Worm (Caenorhabditis elegans) whole organism, L1 larva: ENCODE data around the gene parp-2.
A peak's percentile ranks its signal among the peaks of the same experiment; 100 is the strongest.

Experiments used
- C16A3.4 ChIP-seq: fragments of 150-350 bp; optimal IDR thresholded peaks from 2 replicates; lab custom pipeline; 2014; ENCODE audit warnings: missing biosample characterization, missing genetic modification characterization
- F16B12.6 ChIP-seq: fragments of 150-350 bp; optimal IDR thresholded peaks from 2 replicates; lab custom pipeline; 2014; ENCODE audit warnings: missing biosample characterization, missing genetic modification characterization
- alr-1 ChIP-seq: fragments of 200-800 bp; sonication (Bioruptor generic); optimal IDR thresholded peaks from 2 replicates; lab custom pipeline; 2018; ENCODE audit warnings: borderline replicate concordance, mild to moderate bottlenecking, missing genetic modification characterization, missing compliant biosample characterization
- ama-1 ChIP-seq: fragments of 150-350 bp; optimal IDR thresholded peaks from 2 replicates; lab custom pipeline; 2014
- blmp-1 ChIP-seq: fragments of 150-350 bp; optimal IDR thresholded peaks from 2 replicates; lab custom pipeline; 2014; ENCODE audit warnings: missing biosample characterization, missing genetic modification characterization
- ceh-63 ChIP-seq: fragments of 200-800 bp; sonication (Bioruptor generic); optimal IDR thresholded peaks from 2 replicates; lab custom pipeline; 2018; ENCODE audit warnings: mild to moderate bottlenecking, missing genetic modification characterization, missing compliant biosample characterization
- ceh-8 ChIP-seq: fragments of 200-800 bp; sonication (Bioruptor generic); optimal IDR thresholded peaks from 2 replicates; lab custom pipeline; 2018; ENCODE audit warnings: mild to moderate bottlenecking, missing genetic modification characterization, moderate library complexity, missing compliant biosample characterization
- ceh-88 ChIP-seq: fragments of 200-800 bp; sonication (Bioruptor generic); IDR thresholded peaks from 2 replicates; pipeline ENCODE4 v1.3.6; 2022; ENCODE audit warnings: missing genetic modification characterization, missing compliant biosample characterization
- dpl-1 ChIP-seq, 3 experiments: fragments of 150-350 bp in 2 of 3; sonication (generic microtip) in 1 of 3; optimal IDR thresholded peaks; 2 replicates each; lab custom pipeline; 2014 to 2017; ENCODE audit warnings: missing biosample characterization in 3 of 3, missing genetic modification characterization in 3 of 3, missing genetic modification reagents in 3 of 3
- efl-1 ChIP-seq, 4 experiments: fragments of 150-350 bp; optimal IDR thresholded peaks in 3 of 4; peaks in 1 of 4; 1 replicate in 1 of 4; 2 replicates in 3 of 4; lab custom pipeline; 2014; ENCODE audit warnings: missing biosample characterization in 2 of 4, missing genetic modification characterization in 2 of 4, missing genetic modification reagents in 2 of 4
- egl-27 ChIP-seq, 2 experiments: fragments of 150-350 bp in 1 of 2; sonication (generic microtip); optimal IDR thresholded peaks; 3 replicates each; lab custom pipeline; 2017 to 2018; ENCODE audit warnings: missing biosample characterization in 2 of 2, missing genetic modification characterization in 2 of 2, missing genetic modification reagents in 2 of 2
- elt-2 ChIP-seq: sonication (generic microtip); optimal IDR thresholded peaks from 2 replicates; lab custom pipeline; 2016; ENCODE audit warnings: missing genetic modification characterization, mild to moderate bottlenecking, inconsistent platforms, missing compliant biosample characterization, missing genetic modification reagents
- elt-3 ChIP-seq, 6 experiments: fragments of 150-350 bp in 1 of 6; sonication (generic microtip); optimal IDR thresholded peaks; 2 replicates each; lab custom pipeline; 2017 to 2018; ENCODE audit warnings: missing biosample characterization in 6 of 6, missing genetic modification characterization in 6 of 6, inconsistent platforms in 1 of 6
- fkh-10 ChIP-seq: sonication (generic microtip); optimal IDR thresholded peaks from 2 replicates; lab custom pipeline; 2017; ENCODE audit warnings: missing biosample characterization, missing genetic modification reagents, missing genetic modification characterization
- fkh-4 ChIP-seq: sonication (generic microtip); optimal IDR thresholded peaks from 2 replicates; lab custom pipeline; 2016; ENCODE audit warnings: missing compliant biosample characterization, missing genetic modification characterization, borderline replicate concordance
- fos-1 ChIP-seq: fragments of 150-350 bp; optimal IDR thresholded peaks from 2 replicates; lab custom pipeline; 2014; ENCODE audit warnings: missing biosample characterization, missing genetic modification characterization
- hlh-17 ChIP-seq: fragments of 200-800 bp; sonication (Bioruptor generic); optimal IDR thresholded peaks from 2 replicates; lab custom pipeline; 2018; ENCODE audit warnings: missing genetic modification characterization, mild to moderate bottlenecking, missing compliant biosample characterization, moderate library complexity, borderline replicate concordance
- hlh-4 ChIP-seq: sonication (generic microtip); optimal IDR thresholded peaks from 2 replicates; lab custom pipeline; 2016; ENCODE audit warnings: mild to moderate bottlenecking, missing genetic modification characterization, missing compliant biosample characterization
- hpl-2 ChIP-seq: fragments of 150-350 bp; optimal IDR thresholded peaks from 2 replicates; lab custom pipeline; 2014; ENCODE audit warnings: missing biosample characterization, missing genetic modification reagents, missing genetic modification characterization
- lin-13 ChIP-seq: fragments of 150-350 bp; optimal IDR thresholded peaks from 2 replicates; lab custom pipeline; 2014; ENCODE audit warnings: missing biosample characterization, missing genetic modification reagents, missing genetic modification characterization
- lin-14 ChIP-seq: fragments of 200-800 bp; sonication (Bioruptor generic); optimal IDR thresholded peaks from 2 replicates; lab custom pipeline; 2018; ENCODE audit warnings: mild to moderate bottlenecking, missing genetic modification characterization, moderate library complexity, missing compliant biosample characterization
- lin-35 ChIP-seq, 2 experiments: fragments of 150-350 bp; optimal IDR thresholded peaks; 2 replicates each; lab custom pipeline; 2014; ENCODE audit warnings: missing biosample characterization in 2 of 2, missing genetic modification characterization in 2 of 2, missing genetic modification reagents in 2 of 2
- lin-39 ChIP-seq: fragments of 150-350 bp; optimal IDR thresholded peaks from 2 replicates; lab custom pipeline; 2014; ENCODE audit warnings: missing biosample characterization, missing genetic modification reagents, missing genetic modification characterization
- lir-3 ChIP-seq: sonication (generic microtip); optimal IDR thresholded peaks from 2 replicates; lab custom pipeline; 2016; ENCODE audit warnings: mild to moderate bottlenecking, missing genetic modification characterization, moderate library complexity, missing compliant biosample characterization; ENCODE audit not compliant: poor library complexity
- lsy-2 ChIP-seq, 2 experiments: fragments of 150-350 bp; optimal IDR thresholded peaks; 2 replicates each; lab custom pipeline; 2014; ENCODE audit warnings: missing biosample characterization in 2 of 2, missing genetic modification characterization in 2 of 2
- mab-9 ChIP-seq: fragments of 200-800 bp; sonication (Bioruptor generic); IDR thresholded peaks from 2 replicates; pipeline ENCODE4 v1.3.6; 2022; ENCODE audit warnings: missing genetic modification reagents, missing genetic modification characterization, missing compliant biosample characterization
- mef-2 ChIP-seq: fragments of 150-350 bp; optimal IDR thresholded peaks from 2 replicates; lab custom pipeline; 2014; ENCODE audit warnings: missing biosample characterization, missing genetic modification characterization
- mep-1 ChIP-seq: fragments of 150-350 bp; optimal IDR thresholded peaks from 2 replicates; lab custom pipeline; 2014; ENCODE audit warnings: missing biosample characterization, missing genetic modification characterization
- nhr-11 ChIP-seq: fragments of 150-350 bp; optimal IDR thresholded peaks from 2 replicates; lab custom pipeline; 2014; ENCODE audit warnings: missing biosample characterization, missing genetic modification characterization
- nhr-12 ChIP-seq: sonication (generic microtip); optimal IDR thresholded peaks from 2 replicates; lab custom pipeline; 2017; ENCODE audit warnings: missing biosample characterization, missing genetic modification characterization
- nhr-19 ChIP-seq: fragments of 200-800 bp; sonication (Bioruptor generic); conservative IDR thresholded peaks from 2 replicates; pipeline ENCODE4 v1.3.6; 2022; ENCODE audit warnings: missing genetic modification characterization, missing compliant biosample characterization
- nhr-20 ChIP-seq: sonication (generic microtip); optimal IDR thresholded peaks from 2 replicates; lab custom pipeline; 2016; ENCODE audit warnings: mild to moderate bottlenecking, missing genetic modification characterization, missing compliant biosample characterization
- nhr-237 ChIP-seq: fragments of 150-350 bp; optimal IDR thresholded peaks from 2 replicates; lab custom pipeline; 2014; ENCODE audit warnings: missing biosample characterization, missing genetic modification characterization
- nhr-28 ChIP-seq: fragments of 150-350 bp; optimal IDR thresholded peaks from 2 replicates; lab custom pipeline; 2014; ENCODE audit warnings: missing biosample characterization, missing genetic modification characterization
- nhr-47 ChIP-seq: sonication (generic microtip); optimal IDR thresholded peaks from 2 replicates; lab custom pipeline; 2016; ENCODE audit warnings: mild to moderate bottlenecking, missing genetic modification characterization, moderate library complexity, missing compliant biosample characterization
- nhr-71 ChIP-seq: sonication (generic microtip); optimal IDR thresholded peaks from 2 replicates; lab custom pipeline; 2016; ENCODE audit warnings: mild to moderate bottlenecking, missing genetic modification characterization, moderate library complexity, missing compliant biosample characterization
- nhr-77 ChIP-seq: fragments of 150-350 bp; optimal IDR thresholded peaks from 2 replicates; lab custom pipeline; 2014; ENCODE audit warnings: missing biosample characterization, missing genetic modification characterization
- nhr-84 ChIP-seq: sonication (generic microtip); optimal IDR thresholded peaks from 2 replicates; lab custom pipeline; 2017; ENCODE audit warnings: missing biosample characterization, missing genetic modification characterization
- nhr-85 ChIP-seq: sonication (generic microtip); peaks from one replicate; lab custom pipeline; 2016; ENCODE audit warnings: missing genetic modification characterization, inconsistent platforms, missing compliant biosample characterization
- nhr-90 ChIP-seq: sonication (generic microtip); optimal IDR thresholded peaks from 2 replicates; lab custom pipeline; 2016; ENCODE audit warnings: mild to moderate bottlenecking, missing genetic modification characterization, missing compliant biosample characterization; ENCODE audit not compliant: poor library complexity
- pax-3 ChIP-seq: fragments of 200-800 bp; sonication (Bioruptor generic); optimal IDR thresholded peaks from 2 replicates; lab custom pipeline; 2018; ENCODE audit warnings: mild to moderate bottlenecking, missing genetic modification characterization, moderate library complexity, missing compliant biosample characterization
- rnt-1 ChIP-seq: sonication (generic microtip); optimal IDR thresholded peaks from 2 replicates; lab custom pipeline; 2016; ENCODE audit warnings: mild to moderate bottlenecking, missing genetic modification characterization, moderate library complexity, missing compliant biosample characterization
- snu-23 ChIP-seq: sonication (generic microtip); optimal IDR thresholded peaks from 2 replicates; lab custom pipeline; 2016; ENCODE audit warnings: missing genetic modification characterization, missing compliant biosample characterization
- tbx-2 ChIP-seq: sonication (generic microtip); optimal IDR thresholded peaks from 2 replicates; lab custom pipeline; 2016; ENCODE audit warnings: missing genetic modification characterization, missing compliant biosample characterization
- tlp-1 ChIP-seq: fragments of 150-350 bp; optimal IDR thresholded peaks from 2 replicates; lab custom pipeline; 2014; ENCODE audit warnings: missing biosample characterization, missing genetic modification characterization
- unc-130 ChIP-seq: fragments of 150-350 bp; optimal IDR thresholded peaks from 2 replicates; lab custom pipeline; 2017; ENCODE audit warnings: missing biosample characterization, missing genetic modification characterization, inconsistent platforms
- unc-30 ChIP-seq: sonication (generic microtip); optimal IDR thresholded peaks from 2 replicates; lab custom pipeline; 2017; ENCODE audit warnings: missing biosample characterization, missing genetic modification characterization
- unc-98 ChIP-seq: fragments of 200-800 bp; sonication (Bioruptor generic); IDR thresholded peaks from 2 replicates; pipeline ENCODE4 v1.3.6; 2022; ENCODE audit warnings: missing genetic modification characterization, missing compliant biosample characterization
- vab-15 ChIP-seq: sonication (generic microtip); optimal IDR thresholded peaks from 2 replicates; lab custom pipeline; 2017; ENCODE audit warnings: missing genotype, mild to moderate bottlenecking, missing genetic modification characterization, missing compliant biosample characterization
- zag-1 ChIP-seq: fragments of 150-350 bp; optimal IDR thresholded peaks from 2 replicates; lab custom pipeline; 2014; ENCODE audit warnings: missing biosample characterization, missing genetic modification characterization
- zip-4 ChIP-seq: fragments of 200-800 bp; sonication (Bioruptor generic); optimal IDR thresholded peaks from 2 replicates; lab custom pipeline; 2018; ENCODE audit warnings: mild to moderate bottlenecking, missing genetic modification characterization, moderate library complexity, missing compliant biosample characterization
- ztf-11 ChIP-seq, 2 experiments: sonication (generic microtip); optimal IDR thresholded peaks; 2 replicates each; lab custom pipeline; 2016 to 2017; ENCODE audit warnings: missing genetic modification characterization in 2 of 2, missing biosample characterization in 1 of 2, missing compliant biosample characterization in 1 of 2
- ztf-4 ChIP-seq: fragments of 150-350 bp; optimal IDR thresholded peaks from 2 replicates; lab custom pipeline; 2014; ENCODE audit warnings: missing biosample characterization, missing genetic modification characterization

Gene parp-2

ce11 chrII:9620616-9621015 is 27.8 kb downstream of the parp-2 start:
- TF ChIP-seq nhr-90 (no peak), nhr-47 (tag; lab: Kevin White, UChicago) (no peak), hlh-17 (GFP tag; lab: Kevin White, UChicago) (no peak), nhr-28 (tag; lab: Kevin White, UChicago) (no peak), nhr-12 (tag; lab: Kevin White, UChicago) (no peak), nhr-77 (tag; lab: Kevin White, UChicago) (no peak), ceh-63 (GFP tag; lab: Kevin White, UChicago) (no peak), alr-1 (no peak), tbx-2 (tag; lab: Kevin White, UChicago) (peak; percentile 10), egl-27 (tag; optimal IDR thresholded peaks at IDR 0.05; lab: Kevin White, UChicago) (no peak), lir-3 (tag; lab: Kevin White, UChicago) (no peak), mef-2 (no peak), mab-9 (no peak), blmp-1 (tag; lab: Kevin White, UChicago) (peak; percentile 36), unc-130 (tag; lab: Kevin White, UChicago) (peak; percentile 51), ceh-8 (GFP tag; lab: Kevin White, UChicago) (no peak), nhr-84 (tag; lab: Kevin White, UChicago) (no peak), ama-1 (lab: Kevin White, UChicago) (no peak), unc-98 (GFP tag; lab: Robert Waterston, UW) (no peak), vab-15 (tag; lab: Kevin White, UChicago) (peak; percentile 37), lin-35 (GFP tag; optimal IDR thresholded peaks at IDR 0.05; lab: Kevin White, UChicago) (peak in 1 of 2 experiments; percentile 29), zip-4 (no peak), nhr-85 (tag; lab: Kevin White, UChicago) (peak; percentile 91), mep-1 (tag; lab: Kevin White, UChicago) (peak; percentile 39), lin-13 (GFP tag; lab: Kevin White, UChicago) (no peak), rnt-1 (tag; lab: Kevin White, UChicago) (no peak), elt-3 (tag; optimal IDR thresholded peaks at IDR 0.05; lab: Kevin White, UChicago) (peak in 5 of 6 experiments; percentile 41 to 89 (median 65)), fos-1 (tag; lab: Kevin White, UChicago) (no peak), lin-14 (GFP tag; lab: Kevin White, UChicago) (peak; percentile 56), pax-3 (tag; lab: Kevin White, UChicago) (no peak), nhr-19 (GFP tag; lab: Robert Waterston, UW) (no peak), efl-1 (optimal IDR thresholded peaks at IDR 0.05; lab: Kevin White, UChicago) (no peak), efl-1 (GFP tag; optimal IDR thresholded peaks at IDR 0.05 in 1 of 2; lab: Kevin White, UChicago) (peak in 1 of 2 experiments; percentile 40), lin-39 (tag; lab: Kevin White, UChicago) (no peak), zag-1 (no peak), tlp-1 (tag; lab: Kevin White, UChicago) (no peak), ztf-11 (tag; optimal IDR thresholded peaks at IDR 0.05; lab: Kevin White, UChicago) (no peak), nhr-237 (tag; lab: Kevin White, UChicago) (no peak), fkh-10 (GFP tag; lab: Kevin White, UChicago) (no peak), snu-23 (GFP tag; lab: Kevin White, UChicago) (peak; percentile 47), C16A3.4 (peak; percentile 22), nhr-20 (peak; percentile 13), F16B12.6 (no peak), dpl-1 (GFP tag; optimal IDR thresholded peaks at IDR 0.05; lab: Kevin White, UChicago) (no peak), hlh-4 (no peak), fkh-4 (tag; lab: Kevin White, UChicago) (peak; percentile 6), ztf-4 (tag; lab: Kevin White, UChicago) (no peak), nhr-71 (tag; lab: Kevin White, UChicago) (peak; percentile 11), lsy-2 (tag; optimal IDR thresholded peaks at IDR 0.05; lab: Kevin White, UChicago) (peak in 1 of 2 experiments; percentile 39), unc-30 (no peak), hpl-2 (GFP tag; lab: Kevin White, UChicago) (no peak), nhr-11 (tag; lab: Kevin White, UChicago) (no peak), elt-2 (tag; lab: Kevin White, UChicago) (no peak), ceh-88 (GFP tag; lab: Robert Waterston, UW) (no peak)
